Worm (Caenorhabditis elegans): ENCODE data around the gene exc-9.

DNA sequence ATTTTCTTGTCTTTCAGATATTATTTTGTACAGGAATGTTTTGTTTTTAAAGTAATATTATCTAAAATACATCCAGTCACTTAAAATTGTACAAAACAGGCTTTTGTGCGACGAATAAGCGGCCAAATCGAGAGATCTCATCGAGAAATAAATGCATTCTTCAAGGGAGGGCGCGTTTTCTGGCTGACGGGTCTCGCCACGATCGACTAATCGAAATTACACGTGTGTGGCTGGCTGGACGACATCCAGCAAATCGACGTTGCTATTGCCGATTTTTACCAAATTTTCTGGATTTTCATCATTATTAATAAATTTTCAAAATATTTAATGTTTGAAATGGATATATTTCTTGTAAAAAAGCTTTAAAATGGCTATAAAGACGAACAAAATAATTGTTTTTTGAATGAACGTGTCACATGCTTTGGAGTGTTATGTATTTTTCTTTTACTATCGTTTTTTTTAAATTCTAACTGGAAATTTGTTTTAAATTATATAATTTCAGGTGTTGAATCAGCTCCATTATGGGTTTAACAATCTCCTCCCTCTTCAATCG, 41.3 kb upstream of the exc-9 start, which contains the start of gene arf-5:
- TF ChIP-seq ama-1 (optimal IDR thresholded peaks at IDR 0.05) (no peak), F13C5.2 (tag; optimal IDR thresholded peaks at IDR 0.05) (no peak), tbx-37 (GFP tag; conservative IDR thresholded peaks at IDR 0.05) (no peak)

All from whole organism, early embryonic.